Fruit fly (Drosophila melanogaster) whole organism, embryonic: ENCODE measurements around the gene TwdlL.

ENCODE experiments used
- Awh ChIP-seq: fragments of 200-800 bp; sonication (Bioruptor generic); IDR thresholded peaks from 2 replicates; pipeline ENCODE4, ENCODE4 v1.3.6; 2022; ENCODE audit warnings: missing biosample characterization, missing genetic modification characterization
- Bdp1 ChIP-seq: fragments of 200-800 bp; sonication (Bioruptor generic); optimal IDR thresholded peaks from 3 replicates; lab custom pipeline; 2016; ENCODE audit warnings: missing biosample characterization, missing genetic modification characterization
- CG10431 ChIP-seq: fragments of 200-800 bp; sonication (Bioruptor generic); optimal IDR thresholded peaks from 3 replicates; lab custom pipeline; 2018; ENCODE audit warnings: missing biosample characterization, mild to moderate bottlenecking, missing genetic modification characterization
- CG12744 ChIP-seq: fragments of 200-800 bp; sonication (Bioruptor generic); optimal IDR thresholded peaks from 2 replicates; lab custom pipeline; 2016; ENCODE audit warnings: missing biosample characterization, missing genetic modification characterization
- CG12769 ChIP-seq: fragments of 200-800 bp; sonication (Bioruptor generic); optimal IDR thresholded peaks from 2 replicates; lab custom pipeline; 2019; ENCODE audit warnings: missing biosample characterization, mild to moderate bottlenecking, missing genetic modification characterization, moderate library complexity
- CG14441 ChIP-seq: fragments of 200-800 bp; sonication (Bioruptor generic); IDR thresholded peaks from 2 replicates; pipeline ENCODE4 v1.3.6; 2022; ENCODE audit warnings: missing biosample characterization, missing genetic modification characterization
- CG15011 ChIP-seq: fragments of 200-800 bp; sonication (Bioruptor generic); optimal IDR thresholded peaks from 3 replicates; lab custom pipeline; 2018; ENCODE audit warnings: missing biosample characterization, mild to moderate bottlenecking, missing genetic modification characterization
- CG15601 ChIP-seq: fragments of 200-800 bp; sonication (Bioruptor generic); optimal IDR thresholded peaks from 3 replicates; lab custom pipeline; 2019; ENCODE audit warnings: missing biosample characterization, mild to moderate bottlenecking, missing genetic modification characterization, moderate library complexity
- CG15696 ChIP-seq: fragments of 200-800 bp; sonication (Bioruptor generic); optimal IDR thresholded peaks from 2 replicates; lab custom pipeline; 2019; ENCODE audit warnings: missing biosample characterization, mild to moderate bottlenecking, missing genetic modification characterization, moderate library complexity
- CG1602 ChIP-seq: fragments of 200-800 bp; sonication (Bioruptor generic); optimal IDR thresholded peaks from 3 replicates; lab custom pipeline; 2016; ENCODE audit warnings: missing biosample characterization, missing genetic modification characterization
- CG16863 ChIP-seq: fragments of 200-800 bp; sonication (Bioruptor generic); optimal IDR thresholded peaks from 3 replicates; lab custom pipeline; 2016; ENCODE audit warnings: missing biosample characterization, missing genetic modification characterization
- CG2202 ChIP-seq: fragments of 200-800 bp; sonication (Bioruptor generic); optimal IDR thresholded peaks from 2 replicates; lab custom pipeline; 2018; ENCODE audit warnings: missing biosample characterization, mild to moderate bottlenecking, missing genetic modification characterization
- CG2678 ChIP-seq: fragments of 200-800 bp; sonication (Bioruptor generic); optimal IDR thresholded peaks from 3 replicates; lab custom pipeline; 2019; ENCODE audit warnings: missing biosample characterization, mild to moderate bottlenecking, missing genetic modification characterization, moderate library complexity
- CG2875 ChIP-seq: fragments of 200-800 bp; sonication (Bioruptor generic); optimal IDR thresholded peaks from 2 replicates; lab custom pipeline; 2017; ENCODE audit warnings: missing biosample characterization, mild to moderate bottlenecking, missing genetic modification characterization, missing genetic modification reagents
- CG32772 ChIP-seq: fragments of 200-800 bp; sonication (Bioruptor generic); IDR thresholded peaks from 2 replicates; pipeline ENCODE4 v1.3.6; 2022; ENCODE audit warnings: missing biosample characterization, missing genetic modification characterization
- CG3726 ChIP-seq: fragments of 200-800 bp; sonication (Bioruptor generic); IDR thresholded peaks from 3 replicates; pipeline ENCODE4, ENCODE4 v1.3.6; 2022; ENCODE audit warnings: missing biosample characterization, missing genetic modification characterization
- CG3995 ChIP-seq: fragments of 200-800 bp; sonication (Bioruptor generic); optimal IDR thresholded peaks from 3 replicates; lab custom pipeline; 2016; ENCODE audit warnings: missing biosample characterization, missing genetic modification characterization
- CG4424 ChIP-seq: fragments of 200-800 bp; sonication (Bioruptor generic); optimal IDR thresholded peaks from 3 replicates; lab custom pipeline; 2016; ENCODE audit warnings: missing biosample characterization, missing genetic modification characterization
- CG4730 ChIP-seq: fragments of 200-800 bp; sonication (Bioruptor generic); IDR thresholded peaks from 2 replicates; pipeline ENCODE4 v1.3.6; 2022; ENCODE audit warnings: missing biosample characterization, missing genetic modification characterization
- CG4854 ChIP-seq: fragments of 200-800 bp; sonication (Bioruptor generic); optimal IDR thresholded peaks from 2 replicates; lab custom pipeline; 2016; ENCODE audit warnings: missing biosample characterization, missing genetic modification characterization, inconsistent platforms
- CHES-1-like ChIP-seq: fragments of 200-800 bp; sonication (Bioruptor generic); optimal IDR thresholded peaks from 2 replicates; lab custom pipeline; 2016; ENCODE audit warnings: missing biosample characterization, missing genetic modification characterization
- Dbx ChIP-seq: fragments of 200-800 bp; sonication (Bioruptor generic); IDR thresholded peaks from 3 replicates; pipeline ENCODE4 v1.3.6; 2022; ENCODE audit warnings: missing biosample characterization, missing genetic modification characterization
- Eip74EF ChIP-seq, 2 experiments: fragments of 200-800 bp in 1 of 2; fragments of >200 bp in 1 of 2; sonication (Bioruptor generic) in 1 of 2; optimal IDR thresholded peaks; 2 replicates each; lab custom pipeline; 2017 to 2019; ENCODE audit warnings: missing biosample characterization in 2 of 2, missing genetic modification characterization in 2 of 2, mild to moderate bottlenecking in 1 of 2, moderate library complexity in 1 of 2
- Ets65A ChIP-seq: fragments of 200-800 bp; sonication (Bioruptor generic); peaks from one replicate; lab custom pipeline; 2016; ENCODE audit warnings: missing biosample characterization, missing genetic modification characterization
- HLH54F ChIP-seq: fragments of 200-800 bp; sonication (Bioruptor generic); optimal IDR thresholded peaks from 3 replicates; lab custom pipeline; 2016; ENCODE audit warnings: missing biosample characterization, missing genetic modification characterization
- NfI ChIP-seq: fragments of 200-800 bp; sonication (Bioruptor generic); optimal IDR thresholded peaks from 3 replicates; lab custom pipeline; 2018; ENCODE audit warnings: missing biosample characterization, mild to moderate bottlenecking, missing genetic modification characterization, moderate library complexity
- Spps ChIP-seq: fragments of 200-800 bp; sonication (Bioruptor generic); optimal IDR thresholded peaks from 2 replicates; lab custom pipeline; 2018; ENCODE audit warnings: missing biosample characterization, mild to moderate bottlenecking, missing genetic modification characterization
- Tbp ChIP-seq: fragments of >200 bp; optimal IDR thresholded peaks from 2 replicates; lab custom pipeline; 2018; ENCODE audit warnings: missing biosample characterization, missing genetic modification characterization
- abd-A ChIP-seq: fragments of 200-800 bp; sonication (Bioruptor generic); optimal IDR thresholded peaks from 3 replicates; lab custom pipeline; 2019; ENCODE audit warnings: missing biosample characterization, mild to moderate bottlenecking, missing genetic modification characterization, moderate library complexity
- btn ChIP-seq: fragments of 200-800 bp; sonication (Bioruptor generic); optimal IDR thresholded peaks from 2 replicates; lab custom pipeline; 2016; ENCODE audit warnings: missing biosample characterization, missing genetic modification characterization
- chinmo ChIP-seq: fragments of 200-800 bp; sonication (Bioruptor generic); IDR thresholded peaks from 4 replicates; pipeline ENCODE4 v1.3.6; 2022; ENCODE audit warnings: missing biosample characterization, missing genetic modification characterization; ENCODE audit not compliant: partially characterized antibody
- danr ChIP-seq: fragments of 200-800 bp; sonication (Bioruptor generic); IDR thresholded peaks from 2 replicates; pipeline ENCODE4 v1.3.6; 2022; ENCODE audit warnings: missing biosample characterization, missing genetic modification characterization
- en ChIP-seq: fragments of 200-800 bp; sonication (Bioruptor generic); optimal IDR thresholded peaks from 2 replicates; lab custom pipeline; 2016; ENCODE audit warnings: missing biosample characterization, missing genetic modification characterization
- gfzf ChIP-seq: fragments of 200-800 bp; sonication (Bioruptor generic); optimal IDR thresholded peaks from 2 replicates; lab custom pipeline; 2016; ENCODE audit warnings: missing biosample characterization, mild to moderate bottlenecking, missing genetic modification characterization, moderate library complexity
- insv ChIP-seq, 2 experiments: fragments of 200-800 bp; sonication (Bioruptor generic); optimal IDR thresholded peaks; 3 replicates each; lab custom pipeline; 2016 to 2018; ENCODE audit warnings: missing biosample characterization in 2 of 2, missing genetic modification characterization in 2 of 2
- jing ChIP-seq: fragments of 200-800 bp; sonication (Bioruptor generic); optimal IDR thresholded peaks from 2 replicates; lab custom pipeline; 2018; ENCODE audit warnings: missing biosample characterization, mild to moderate bottlenecking, missing genetic modification characterization
- mirr ChIP-seq: fragments of 200-800 bp; sonication (Bioruptor generic); optimal IDR thresholded peaks from 3 replicates; lab custom pipeline; 2018; ENCODE audit warnings: missing biosample characterization, mild to moderate bottlenecking, missing genetic modification characterization
- onecut ChIP-seq: fragments of 200-800 bp; sonication (Bioruptor generic); IDR thresholded peaks from 2 replicates; pipeline ENCODE4 v1.3.6; 2022; ENCODE audit warnings: missing biosample characterization, missing genetic modification characterization
- pfk ChIP-seq: fragments of 200-800 bp; sonication (Bioruptor generic); optimal IDR thresholded peaks from 2 replicates; lab custom pipeline; 2018; ENCODE audit warnings: missing biosample characterization, mild to moderate bottlenecking, missing genetic modification characterization, moderate library complexity
- pho ChIP-seq: fragments of 200-800 bp; sonication (Bioruptor generic); optimal IDR thresholded peaks from 2 replicates; lab custom pipeline; 2016; ENCODE audit warnings: missing biosample characterization, missing genetic modification characterization
- pita ChIP-seq: fragments of 200-800 bp; sonication (Bioruptor generic); optimal IDR thresholded peaks from 2 replicates; lab custom pipeline; 2017; ENCODE audit warnings: missing biosample characterization, mild to moderate bottlenecking, missing genetic modification characterization
- psq ChIP-seq: fragments of 200-800 bp; sonication (Bioruptor generic); optimal IDR thresholded peaks from 2 replicates; lab custom pipeline; 2017; ENCODE audit warnings: missing biosample characterization, missing genetic modification characterization
- ranshi ChIP-seq: fragments of 200-800 bp; sonication (Bioruptor generic); IDR thresholded peaks from 2 replicates; pipeline ENCODE4 v1.3.6; 2022; ENCODE audit warnings: missing biosample characterization, missing genetic modification characterization
- rib ChIP-seq: fragments of 200-800 bp; sonication (Bioruptor generic); IDR thresholded peaks from 2 replicates; pipeline ENCODE4 v1.3.6; 2022; ENCODE audit warnings: missing biosample characterization, missing genetic modification characterization
- row ChIP-seq: fragments of 200-800 bp; sonication (Bioruptor generic); IDR thresholded peaks from 3 replicates; pipeline ENCODE4 v1.3.6; 2022; ENCODE audit warnings: missing biosample characterization, missing genetic modification characterization
- sd ChIP-seq: fragments of 200-800 bp; sonication (Bioruptor generic); optimal IDR thresholded peaks from 3 replicates; lab custom pipeline; 2018; ENCODE audit warnings: missing biosample characterization, mild to moderate bottlenecking, missing genetic modification characterization, moderate library complexity
- unc-4 ChIP-seq: fragments of 200-800 bp; sonication (Bioruptor generic); IDR thresholded peaks from 2 replicates; pipeline ENCODE4 v1.3.6; 2022; ENCODE audit warnings: missing biosample characterization, missing genetic modification characterization; ENCODE audit not compliant: partially characterized antibody
- vvl ChIP-seq: fragments of 200-800 bp; sonication (Bioruptor generic); IDR thresholded peaks from 2 replicates; pipeline ENCODE4 v1.3.6; 2022; ENCODE audit warnings: missing biosample characterization, missing genetic modification characterization

TwdlL gene

DNA sequence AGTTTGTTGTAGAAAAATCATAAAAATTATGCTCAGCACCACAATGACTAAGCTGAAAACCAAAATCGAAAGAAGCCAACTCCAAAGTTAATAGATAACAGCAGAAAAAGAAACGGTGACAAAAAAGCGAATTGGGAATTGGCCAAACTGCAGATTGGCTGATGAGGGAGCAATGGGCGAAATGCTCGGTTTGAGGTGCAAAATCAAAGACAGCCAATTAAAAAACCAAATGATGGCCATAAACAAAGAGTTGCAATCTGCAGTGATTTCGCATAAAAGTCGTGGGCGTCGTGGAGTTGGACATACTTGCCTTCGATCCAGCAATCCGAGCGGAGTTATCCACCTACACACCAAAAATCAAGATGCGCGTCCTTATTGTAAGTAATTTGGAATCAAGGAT lies 8.0 kb upstream of the TwdlL start, which contains the start of gene TwdlH:
Gene TwdlH (plus strand): TSS at position 301 of the 400 bp plus-strand sequence.
- TF ChIP-seq CG4730 (GFP tag; lab: Robert Waterston, UW) = no peak
- TF ChIP-seq CG2875 = no peak
- no peak for TF ChIP-seq CG10431
- no peak for TF ChIP-seq btn (GFP tag; lab: Kevin White, UChicago)

- TF ChIP-seq vvl (peak; percentile 61; the same call in 1 of the 2 replicates), unc-4 (GFP tag; lab: Robert Waterston, UW) (no peak), abd-A (peak; percentile 89), rib (GFP tag; lab: Robert Waterston, UW) (no peak), onecut (GFP tag; lab: Robert Waterston, UW) (peak; percentile 43), CG4854 (GFP tag; lab: Kevin White, UChicago) (no peak), sd (peak; percentile 82), CG4424 (GFP tag; lab: Kevin White, UChicago) (no peak), Tbp (no peak), en (GFP tag; lab: Kevin White, UChicago) (no peak), pita (GFP tag; lab: Kevin White, UChicago) (no peak), Awh (GFP tag; lab: Robert Waterston, UW) (0 out of 2 replicates have a peak, but pooled peaks have one; percentile 15), danr (GFP tag; lab: Robert Waterston, UW) (no peak), CHES-1-like (GFP tag; lab: Kevin White, UChicago) (no peak), Dbx (GFP tag; lab: Robert Waterston, UW) (0 out of 3 replicates have a peak, but pooled peaks have one; percentile 3), Eip74EF (GFP tag; optimal IDR thresholded peaks at IDR 0.05; lab: Kevin White, UChicago) (no peak)
Observed at dm6 chr3R:26633010-26633409, 7.6 kb upstream of the TwdlL start.

- TF ChIP-seq psq (no peak), CG15601 (tag; lab: Kevin White, UChicago) (no peak), CG3726 (no peak), jing (GFP tag; lab: Kevin White, UChicago) (no peak), mirr (GFP tag; lab: Kevin White, UChicago) (no peak), CG32772 (GFP tag; lab: Robert Waterston, UW) (no peak), Ets65A (no peak), CG16863 (no peak), HLH54F (GFP tag; lab: Kevin White, UChicago) (no peak), chinmo (GFP tag; lab: Robert Waterston, UW) (peak; percentile 87; the same call in 3 of the 4 replicates), CG2678 (tag; lab: Kevin White, UChicago) (no peak), gfzf (GFP tag; lab: Kevin White, UChicago) (no peak), pfk (GFP tag; lab: Kevin White, UChicago) (no peak), CG12769 (tag; lab: Kevin White, UChicago) (no peak), CG15011 (no peak), ranshi (GFP tag; lab: Robert Waterston, UW) (no peak), Bdp1 (GFP tag; lab: Kevin White, UChicago) (no peak), CG1602 (GFP tag; lab: Kevin White, UChicago) (no peak), pho (GFP tag; lab: Kevin White, UChicago) (no peak), CG2202 (no peak), NfI (no peak), CG15696 (no peak), abd-A (peak; percentile 56), CG12744 (GFP tag; lab: Kevin White, UChicago) (no peak), insv (GFP tag; optimal IDR thresholded peaks at IDR 0.05; lab: Kevin White, UChicago) (no peak), CG14441 (GFP tag; lab: Robert Waterston, UW) (no peak), sd (peak; percentile 70), CG3995 (GFP tag; lab: Kevin White, UChicago) (no peak), Spps (tag; lab: Kevin White, UChicago) (no peak), row (no peak)
Observed at dm6 chr3R:26631334-26631919, 6.0 kb upstream of the TwdlL start, which contains the start of gene TwdlN. Gene TwdlN (plus strand): TSS chr3R:26631869.
